Fruit fly (Drosophila melanogaster) whole organism, embryonic: Measurements from ENCODE around the gene CG33093.

Experiments
- CG12155 ChIP-seq: fragments of 200-800 bp; sonication (Bioruptor generic); optimal IDR thresholded peaks from 3 replicates; lab custom pipeline; 2016; ENCODE audit warnings: missing biosample characterization, missing genetic modification characterization
- CG1233 ChIP-seq: fragments of 200-800 bp; sonication (Bioruptor generic); optimal IDR thresholded peaks from 4 replicates; lab custom pipeline; 2018; ENCODE audit warnings: missing biosample characterization, mild to moderate bottlenecking, missing genetic modification characterization
- CG15601 ChIP-seq: fragments of 200-800 bp; sonication (Bioruptor generic); optimal IDR thresholded peaks from 3 replicates; lab custom pipeline; 2019; ENCODE audit warnings: missing biosample characterization, mild to moderate bottlenecking, missing genetic modification characterization, moderate library complexity
- CG2712 ChIP-seq: fragments of 200-800 bp; optimal IDR thresholded peaks from 3 replicates; lab custom pipeline; 2019; ENCODE audit warnings: missing biosample characterization, mild to moderate bottlenecking, missing genetic modification characterization, moderate library complexity
- CG31388 ChIP-seq: fragments of 200-800 bp; sonication (Bioruptor generic); optimal IDR thresholded peaks from 2 replicates; lab custom pipeline; 2016; ENCODE audit warnings: missing biosample characterization, missing genetic modification characterization
- Gug ChIP-seq: fragments of 200-800 bp; sonication (Bioruptor generic); IDR thresholded peaks from 4 replicates; pipeline ENCODE4 v1.3.6; 2022; ENCODE audit warnings: missing biosample characterization, missing genetic modification characterization
- cato ChIP-seq: fragments of 200-800 bp; sonication (Bioruptor generic); optimal IDR thresholded peaks from 2 replicates; lab custom pipeline; 2016; ENCODE audit warnings: missing biosample characterization, missing genetic modification characterization, borderline replicate concordance
- dan ChIP-seq: fragments of 200-800 bp; sonication (Bioruptor generic); IDR thresholded peaks from 2 replicates; pipeline ENCODE4 v1.3.6; 2022; ENCODE audit warnings: missing biosample characterization, missing genetic modification characterization
- nau ChIP-seq: fragments of 200-800 bp; sonication (Bioruptor generic); optimal IDR thresholded peaks from 3 replicates; lab custom pipeline; 2017; ENCODE audit warnings: missing biosample characterization, mild to moderate bottlenecking, missing genetic modification characterization, missing genetic modification reagents
- nom ChIP-seq: fragments of 200-800 bp; sonication (Bioruptor generic); optimal IDR thresholded peaks from 2 replicates; lab custom pipeline; 2017; ENCODE audit warnings: missing biosample characterization, missing genetic modification characterization, mild to moderate bottlenecking, moderate library complexity, missing genetic modification reagents
- peb ChIP-seq: fragments of 200-800 bp; sonication (Bioruptor generic); IDR thresholded peaks from 2 replicates; pipeline ENCODE4 v1.3.6; 2022; ENCODE audit warnings: missing biosample characterization, missing genetic modification characterization
- psq ChIP-seq: fragments of 200-800 bp; sonication (Bioruptor generic); optimal IDR thresholded peaks from 2 replicates; lab custom pipeline; 2017; ENCODE audit warnings: missing biosample characterization, missing genetic modification characterization
- pum ChIP-seq: fragments of 200-800 bp; sonication (Bioruptor generic); optimal IDR thresholded peaks from 2 replicates; lab custom pipeline; 2016; ENCODE audit warnings: missing biosample characterization, missing genetic modification characterization
- run ChIP-seq: fragments of 200-800 bp; sonication (Bioruptor generic); optimal IDR thresholded peaks from 3 replicates; lab custom pipeline; 2018; ENCODE audit warnings: missing biosample characterization, mild to moderate bottlenecking, missing genetic modification characterization

DNA sequence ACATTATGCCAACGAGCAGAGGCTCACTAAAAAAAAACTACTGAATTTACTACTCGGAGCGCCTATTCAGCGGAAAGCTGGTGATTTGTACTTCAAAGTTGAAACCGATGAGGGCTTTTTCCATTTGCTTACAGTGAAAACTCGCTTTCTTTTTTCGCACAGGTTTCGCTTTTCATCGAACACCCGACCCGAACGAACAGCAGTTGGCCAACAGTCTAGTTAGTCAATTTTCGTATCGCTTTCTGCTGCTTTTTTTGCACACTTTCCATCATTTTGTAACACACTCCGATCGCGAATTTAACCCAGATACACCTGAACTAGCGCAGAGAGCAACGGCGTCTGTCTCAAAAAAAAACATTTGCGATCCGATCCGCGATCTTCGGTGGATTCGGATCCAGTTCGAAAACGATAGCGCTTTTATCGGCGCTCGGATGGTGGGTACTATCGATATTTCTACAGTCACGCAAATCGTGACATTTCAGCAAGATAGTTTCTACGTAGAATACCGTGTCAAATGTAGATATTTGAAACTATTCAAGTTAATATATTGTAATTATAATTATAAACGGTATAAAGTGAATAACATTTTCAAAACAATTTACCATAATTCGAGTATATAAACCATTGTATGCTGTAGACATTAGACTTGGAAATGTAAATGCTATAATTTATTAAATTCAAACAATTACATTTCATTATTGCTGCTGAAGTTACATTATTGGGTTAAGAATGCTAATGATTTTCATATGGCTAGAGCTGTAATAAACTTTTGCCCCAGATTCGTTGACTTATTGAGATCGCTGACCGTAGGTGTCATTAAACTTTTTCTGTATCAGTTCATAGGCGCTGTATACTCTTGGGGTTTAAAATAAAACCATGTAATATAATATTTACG, 3.2 kb downstream of the CG33093 start, which contains the start of gene CG5346:
- TF ChIP-seq nom (GFP tag; lab: Kevin White, UChicago) (no peak), cato (GFP tag; lab: Kevin White, UChicago) (no peak), Gug (GFP tag; lab: Robert Waterston, UW) (no peak), peb (GFP tag; lab: Robert Waterston, UW) (no peak), CG15601 (no peak), nau (GFP tag; lab: Kevin White, UChicago) (no peak), CG12155 (GFP tag; lab: Kevin White, UChicago) (no peak), CG1233 (GFP tag; lab: Kevin White, UChicago) (no peak), CG31388 (GFP tag; lab: Kevin White, UChicago) (no peak), run (tag; lab: Kevin White, UChicago) (no peak), dan (GFP tag; lab: Robert Waterston, UW) (no peak), pum (GFP tag; lab: Kevin White, UChicago) (no peak), psq (GFP tag; lab: Kevin White, UChicago) (no peak), CG2712 (no peak)
